Worm (Caenorhabditis elegans) whole organism, L1 larva: ENCODE results near the gene R05H10.1.
A peak's percentile ranks its signal among the peaks of the same experiment; 100 is the strongest.

Experiments
- C04F5.9 ChIP-seq: sonication (generic microtip); optimal IDR thresholded peaks from 2 replicates; lab custom pipeline; 2016; ENCODE audit warnings: missing genetic modification characterization, missing compliant biosample characterization
- C16A3.4 ChIP-seq: fragments of 150-350 bp; optimal IDR thresholded peaks from 2 replicates; lab custom pipeline; 2014; ENCODE audit warnings: missing biosample characterization, missing genetic modification characterization
- C34B4.2 ChIP-seq: sonication (generic microtip); optimal IDR thresholded peaks from 2 replicates; lab custom pipeline; 2017; ENCODE audit warnings: mild to moderate bottlenecking, missing genetic modification characterization, missing compliant biosample characterization
- F16B12.6 ChIP-seq: fragments of 150-350 bp; optimal IDR thresholded peaks from 2 replicates; lab custom pipeline; 2014; ENCODE audit warnings: missing biosample characterization, missing genetic modification characterization
- aha-1 ChIP-seq: fragments of 150-350 bp; optimal IDR thresholded peaks from 2 replicates; lab custom pipeline; 2014; ENCODE audit warnings: missing biosample characterization, missing genetic modification characterization
- alr-1 ChIP-seq: fragments of 200-800 bp; sonication (Bioruptor generic); optimal IDR thresholded peaks from 2 replicates; lab custom pipeline; 2018; ENCODE audit warnings: borderline replicate concordance, mild to moderate bottlenecking, missing genetic modification characterization, missing compliant biosample characterization
- ama-1 ChIP-seq: fragments of 150-350 bp; optimal IDR thresholded peaks from 2 replicates; lab custom pipeline; 2014
- ceh-63 ChIP-seq: fragments of 200-800 bp; sonication (Bioruptor generic); optimal IDR thresholded peaks from 2 replicates; lab custom pipeline; 2018; ENCODE audit warnings: mild to moderate bottlenecking, missing genetic modification characterization, missing compliant biosample characterization
- ces-1 ChIP-seq: fragments of 150-350 bp; optimal IDR thresholded peaks from 2 replicates; lab custom pipeline; 2014; ENCODE audit warnings: missing biosample characterization, missing genetic modification reagents, missing genetic modification characterization
- dpl-1 ChIP-seq, 3 experiments: fragments of 150-350 bp in 2 of 3; sonication (generic microtip) in 1 of 3; optimal IDR thresholded peaks; 2 replicates each; lab custom pipeline; 2014 to 2017; ENCODE audit warnings: missing biosample characterization in 3 of 3, missing genetic modification characterization in 3 of 3, missing genetic modification reagents in 3 of 3
- dsc-1 ChIP-seq: sonication (generic microtip); optimal IDR thresholded peaks from 2 replicates; lab custom pipeline; 2016; ENCODE audit warnings: mild to moderate bottlenecking, missing genetic modification characterization, missing compliant biosample characterization
- efl-1 ChIP-seq, 4 experiments: fragments of 150-350 bp; optimal IDR thresholded peaks in 3 of 4; peaks in 1 of 4; 1 replicate in 1 of 4; 2 replicates in 3 of 4; lab custom pipeline; 2014; ENCODE audit warnings: missing biosample characterization in 2 of 4, missing genetic modification characterization in 2 of 4, missing genetic modification reagents in 2 of 4
- efl-3 ChIP-seq: fragments of 200-800 bp; sonication (Bioruptor generic); optimal IDR thresholded peaks from 2 replicates; lab custom pipeline; 2018; ENCODE audit warnings: mild to moderate bottlenecking, missing genetic modification characterization, missing compliant biosample characterization
- elt-2 ChIP-seq: sonication (generic microtip); optimal IDR thresholded peaks from 2 replicates; lab custom pipeline; 2016; ENCODE audit warnings: missing genetic modification characterization, mild to moderate bottlenecking, inconsistent platforms, missing compliant biosample characterization, missing genetic modification reagents
- elt-3 ChIP-seq, 6 experiments: fragments of 150-350 bp in 1 of 6; sonication (generic microtip); optimal IDR thresholded peaks; 2 replicates each; lab custom pipeline; 2017 to 2018; ENCODE audit warnings: missing biosample characterization in 6 of 6, missing genetic modification characterization in 6 of 6, inconsistent platforms in 1 of 6
- fkh-10 ChIP-seq: sonication (generic microtip); optimal IDR thresholded peaks from 2 replicates; lab custom pipeline; 2017; ENCODE audit warnings: missing biosample characterization, missing genetic modification reagents, missing genetic modification characterization
- fkh-8 ChIP-seq: sonication (generic microtip); optimal IDR thresholded peaks from 2 replicates; lab custom pipeline; 2016; ENCODE audit warnings: mild to moderate bottlenecking, missing genetic modification characterization, missing compliant biosample characterization
- fos-1 ChIP-seq: fragments of 150-350 bp; optimal IDR thresholded peaks from 2 replicates; lab custom pipeline; 2014; ENCODE audit warnings: missing biosample characterization, missing genetic modification characterization
- hpl-2 ChIP-seq: fragments of 150-350 bp; optimal IDR thresholded peaks from 2 replicates; lab custom pipeline; 2014; ENCODE audit warnings: missing biosample characterization, missing genetic modification reagents, missing genetic modification characterization
- irx-1 ChIP-seq: sonication (generic microtip); optimal IDR thresholded peaks from 2 replicates; lab custom pipeline; 2016; ENCODE audit warnings: missing genetic modification characterization, missing compliant biosample characterization
- isw-1 ChIP-seq: fragments of 200-800 bp; sonication (Bioruptor generic); IDR thresholded peaks from 2 replicates; pipeline ENCODE4 v1.3.6; 2022; ENCODE audit warnings: missing genetic modification characterization, missing compliant biosample characterization
- lin-13 ChIP-seq: fragments of 150-350 bp; optimal IDR thresholded peaks from 2 replicates; lab custom pipeline; 2014; ENCODE audit warnings: missing biosample characterization, missing genetic modification reagents, missing genetic modification characterization
- lin-14 ChIP-seq: fragments of 200-800 bp; sonication (Bioruptor generic); optimal IDR thresholded peaks from 2 replicates; lab custom pipeline; 2018; ENCODE audit warnings: mild to moderate bottlenecking, missing genetic modification characterization, moderate library complexity, missing compliant biosample characterization
- lin-15B ChIP-seq: fragments of 150-350 bp; sonication (generic microtip); optimal IDR thresholded peaks from 3 replicates; lab custom pipeline; 2014; ENCODE audit warnings: missing biosample characterization, missing genetic modification characterization
- lin-35 ChIP-seq, 2 experiments: fragments of 150-350 bp; optimal IDR thresholded peaks; 2 replicates each; lab custom pipeline; 2014; ENCODE audit warnings: missing biosample characterization in 2 of 2, missing genetic modification characterization in 2 of 2, missing genetic modification reagents in 2 of 2
- lin-39 ChIP-seq: fragments of 150-350 bp; optimal IDR thresholded peaks from 2 replicates; lab custom pipeline; 2014; ENCODE audit warnings: missing biosample characterization, missing genetic modification reagents, missing genetic modification characterization
- lir-3 ChIP-seq: sonication (generic microtip); optimal IDR thresholded peaks from 2 replicates; lab custom pipeline; 2016; ENCODE audit warnings: mild to moderate bottlenecking, missing genetic modification characterization, moderate library complexity, missing compliant biosample characterization; ENCODE audit not compliant: poor library complexity
- lsy-2 ChIP-seq, 2 experiments: fragments of 150-350 bp; optimal IDR thresholded peaks; 2 replicates each; lab custom pipeline; 2014; ENCODE audit warnings: missing biosample characterization in 2 of 2, missing genetic modification characterization in 2 of 2
- mef-2 ChIP-seq: fragments of 150-350 bp; optimal IDR thresholded peaks from 2 replicates; lab custom pipeline; 2014; ENCODE audit warnings: missing biosample characterization, missing genetic modification characterization
- nhr-12 ChIP-seq: sonication (generic microtip); optimal IDR thresholded peaks from 2 replicates; lab custom pipeline; 2017; ENCODE audit warnings: missing biosample characterization, missing genetic modification characterization
- nhr-19 ChIP-seq: fragments of 200-800 bp; sonication (Bioruptor generic); conservative IDR thresholded peaks from 2 replicates; pipeline ENCODE4 v1.3.6; 2022; ENCODE audit warnings: missing genetic modification characterization, missing compliant biosample characterization
- nhr-20 ChIP-seq: sonication (generic microtip); optimal IDR thresholded peaks from 2 replicates; lab custom pipeline; 2016; ENCODE audit warnings: mild to moderate bottlenecking, missing genetic modification characterization, missing compliant biosample characterization
- nhr-47 ChIP-seq: sonication (generic microtip); optimal IDR thresholded peaks from 2 replicates; lab custom pipeline; 2016; ENCODE audit warnings: mild to moderate bottlenecking, missing genetic modification characterization, moderate library complexity, missing compliant biosample characterization
- nhr-71 ChIP-seq: sonication (generic microtip); optimal IDR thresholded peaks from 2 replicates; lab custom pipeline; 2016; ENCODE audit warnings: mild to moderate bottlenecking, missing genetic modification characterization, moderate library complexity, missing compliant biosample characterization
- pqm-1 ChIP-seq: sonication (generic microtip); optimal IDR thresholded peaks from 3 replicates; lab custom pipeline; 2017; ENCODE audit warnings: missing biosample characterization, missing genetic modification characterization
- skn-1 ChIP-seq: fragments of 150-350 bp; optimal IDR thresholded peaks from 2 replicates; lab custom pipeline; 2014; ENCODE audit warnings: missing biosample characterization, missing genetic modification characterization
- snpc-4 ChIP-seq: fragments of 150-350 bp; optimal IDR thresholded peaks from 2 replicates; lab custom pipeline; 2014; ENCODE audit warnings: missing biosample characterization, missing genetic modification characterization
- snu-23 ChIP-seq: sonication (generic microtip); optimal IDR thresholded peaks from 2 replicates; lab custom pipeline; 2016; ENCODE audit warnings: missing genetic modification characterization, missing compliant biosample characterization
- sup-37 ChIP-seq: fragments of 200-800 bp; sonication (Bioruptor generic); optimal IDR thresholded peaks from 2 replicates; lab custom pipeline; 2018; ENCODE audit warnings: mild to moderate bottlenecking, missing genetic modification characterization, missing compliant biosample characterization
- swsn-7 ChIP-seq: sonication (generic microtip); optimal IDR thresholded peaks from 2 replicates; lab custom pipeline; 2016; ENCODE audit warnings: missing genetic modification characterization, missing compliant biosample characterization
- tbx-2 ChIP-seq: sonication (generic microtip); optimal IDR thresholded peaks from 2 replicates; lab custom pipeline; 2016; ENCODE audit warnings: missing genetic modification characterization, missing compliant biosample characterization
- unc-130 ChIP-seq: fragments of 150-350 bp; optimal IDR thresholded peaks from 2 replicates; lab custom pipeline; 2017; ENCODE audit warnings: missing biosample characterization, missing genetic modification characterization, inconsistent platforms
- unc-62 ChIP-seq: fragments of 150-350 bp; optimal IDR thresholded peaks from 2 replicates; lab custom pipeline; 2014; ENCODE audit warnings: missing biosample characterization, missing genetic modification reagents, missing genetic modification characterization
- vab-15 ChIP-seq: sonication (generic microtip); optimal IDR thresholded peaks from 2 replicates; lab custom pipeline; 2017; ENCODE audit warnings: missing genotype, mild to moderate bottlenecking, missing genetic modification characterization, missing compliant biosample characterization
- ztf-4 ChIP-seq: fragments of 150-350 bp; optimal IDR thresholded peaks from 2 replicates; lab custom pipeline; 2014; ENCODE audit warnings: missing biosample characterization, missing genetic modification characterization

The R05H10.1 gene

DNA sequence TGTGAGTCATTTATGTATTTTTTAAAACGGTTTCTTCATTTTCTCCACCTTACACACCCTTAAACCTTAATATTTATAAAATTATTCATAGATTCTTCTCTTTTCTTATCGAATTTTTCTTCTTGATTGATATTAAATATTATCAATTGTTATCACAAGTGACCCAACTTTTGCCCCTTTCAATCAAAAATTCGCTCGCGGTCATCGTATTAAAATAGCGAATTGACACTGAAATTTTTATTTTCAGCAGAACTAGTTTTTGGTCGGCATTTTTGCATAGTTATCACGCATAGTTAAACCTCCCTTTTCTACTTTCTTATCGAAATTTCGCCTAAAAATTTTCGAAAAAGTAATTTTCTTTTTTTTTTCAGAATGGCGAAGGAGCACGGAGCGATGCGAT lies 39.0 kb upstream of the R05H10.1 start (continued):
- TF ChIP-seq aha-1 (tag; lab: Kevin White, UChicago), result no peak
- no peak for TF ChIP-seq lin-15B (tag; lab: Kevin White, UChicago)
- TF ChIP-seq lin-14 (GFP tag; lab: Kevin White, UChicago), result no peak
- TF ChIP-seq C04F5.9 (tag; lab: Kevin White, UChicago), result no peak
- peak in 1 of 2 experiments; percentile 3 for TF ChIP-seq lin-35 (GFP tag; optimal IDR thresholded peaks at IDR 0.05; lab: Kevin White, UChicago)
- TF ChIP-seq snpc-4 (tag; lab: Kevin White, UChicago), result no peak
- TF ChIP-seq pqm-1 (tag; lab: Kevin White, UChicago), result peak; percentile 26
- TF ChIP-seq alr-1 (tag; lab: Kevin White, UChicago), result no peak
- no peak for TF ChIP-seq efl-1 (optimal IDR thresholded peaks at IDR 0.05; lab: Kevin White, UChicago)
- TF ChIP-seq efl-1 (GFP tag; optimal IDR thresholded peaks at IDR 0.05 in 1 of 2; lab: Kevin White, UChicago), result peak in 1 of 2 experiments; percentile 93
- no peak for TF ChIP-seq ces-1 (GFP tag; lab: Kevin White, UChicago)
- TF ChIP-seq nhr-47, result no peak
- no peak for TF ChIP-seq hpl-2 (GFP tag; lab: Kevin White, UChicago)
- TF ChIP-seq unc-130 (tag; lab: Kevin White, UChicago), result no peak
- TF ChIP-seq vab-15 (tag; lab: Kevin White, UChicago), result no peak
- TF ChIP-seq fkh-8 (tag; lab: Kevin White, UChicago), result no peak
- no peak for TF ChIP-seq ceh-63 (GFP tag; lab: Kevin White, UChicago)
- no peak for TF ChIP-seq lin-13 (GFP tag; lab: Kevin White, UChicago)
- no peak for TF ChIP-seq nhr-71 (tag; lab: Kevin White, UChicago)
- TF ChIP-seq dpl-1 (GFP tag; optimal IDR thresholded peaks at IDR 0.05; lab: Kevin White, UChicago), result no peak
- TF ChIP-seq C16A3.4 (tag; lab: Kevin White, UChicago), result no peak
- no peak for TF ChIP-seq nhr-19 (GFP tag; lab: Robert Waterston, UW)
- TF ChIP-seq tbx-2 (tag; lab: Kevin White, UChicago), result no peak
- TF ChIP-seq elt-2 (tag; lab: Kevin White, UChicago), result peak; percentile 84
- no peak for TF ChIP-seq elt-3 (tag; optimal IDR thresholded peaks at IDR 0.05; lab: Kevin White, UChicago)
- TF ChIP-seq lsy-2 (tag; optimal IDR thresholded peaks at IDR 0.05; lab: Kevin White, UChicago), result no peak

DNA sequence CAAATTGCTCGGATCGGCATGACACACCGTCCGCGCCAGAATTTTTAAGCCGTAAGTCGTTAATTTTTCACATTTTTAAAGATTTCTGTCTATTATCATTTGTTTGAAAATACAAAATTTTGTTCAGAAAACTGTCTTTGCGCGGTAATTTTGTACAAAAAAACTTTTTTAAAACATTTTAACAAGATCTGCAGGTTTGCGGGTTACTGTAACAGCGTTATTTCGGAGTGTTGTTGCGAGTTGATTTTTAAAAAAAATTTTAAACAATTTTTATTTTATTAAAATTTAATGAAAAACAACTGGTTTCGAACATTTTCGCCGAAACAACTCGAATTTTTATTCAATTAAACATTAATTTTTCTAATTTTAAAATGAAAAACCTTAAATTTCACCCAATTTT lies 38.5 kb upstream of the R05H10.1 start:
- TF ChIP-seq lsy-2 (tag; optimal IDR thresholded peaks at IDR 0.05; lab: Kevin White, UChicago), result peak in 1 of 2 experiments; percentile 23
- TF ChIP-seq lin-39 (tag; lab: Kevin White, UChicago), result no peak
- TF ChIP-seq nhr-12 (tag; lab: Kevin White, UChicago), result no peak
- no peak for TF ChIP-seq sup-37 (GFP tag; lab: Kevin White, UChicago)

DNA sequence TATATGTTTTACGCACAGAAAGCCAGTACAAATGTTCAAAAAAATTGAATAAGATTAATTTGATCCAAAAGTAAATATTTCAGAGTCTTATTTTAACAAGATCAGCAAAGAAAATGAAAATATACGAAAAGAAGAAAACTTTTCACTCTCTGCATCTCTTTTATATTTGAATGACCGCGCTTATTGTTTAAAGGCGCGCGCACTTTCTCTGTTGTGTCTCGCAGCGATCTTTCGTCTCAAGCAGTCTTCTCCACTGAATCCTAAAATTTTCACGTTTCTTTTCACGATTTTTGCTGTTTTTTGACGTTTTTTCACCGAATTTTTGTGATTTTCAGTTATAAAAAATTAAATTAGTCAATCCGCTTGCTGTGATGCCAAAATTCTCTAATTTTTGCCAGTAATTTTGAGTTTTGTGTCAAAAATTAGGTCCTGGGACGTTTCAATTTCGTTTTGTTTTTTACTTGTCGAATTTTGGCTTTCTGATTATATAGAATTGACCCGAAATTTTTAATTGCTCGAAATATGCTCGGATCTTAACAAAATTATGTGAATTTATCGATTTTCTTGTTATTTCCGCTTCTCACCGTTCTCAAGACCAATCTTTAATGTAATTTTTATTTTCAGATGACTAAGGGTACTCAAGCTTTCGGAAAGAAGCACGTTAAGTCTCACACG lies 36.6 kb upstream of the R05H10.1 start, which contains the start of gene W01D2.1:
W01D2.1 (plus strand) TSS at position 625 of the 675 bp plus-strand sequence.
- TF ChIP-seq fos-1 (tag; lab: Kevin White, UChicago) (peak; percentile 62), nhr-20 (tag; lab: Kevin White, UChicago) (peak; percentile 77), snu-23 (peak; percentile 76), mef-2 (no peak), fkh-10 (GFP tag; lab: Kevin White, UChicago) (peak; percentile 28), isw-1 (GFP tag; lab: Robert Waterston, UW) (peak; percentile 64), ama-1 (peak; percentile 24), hpl-2 (GFP tag; lab: Kevin White, UChicago) (no peak), C34B4.2 (tag; lab: Kevin White, UChicago) (no peak), pqm-1 (tag; lab: Kevin White, UChicago) (no peak), skn-1 (tag; lab: Kevin White, UChicago) (peak; percentile 84), unc-62 (GFP tag; lab: Kevin White, UChicago) (no peak), swsn-7 (peak; percentile 61), lin-39 (tag; lab: Kevin White, UChicago) (peak; percentile 32), dsc-1 (peak; percentile 41), unc-130 (tag; lab: Kevin White, UChicago) (peak; percentile 67), tbx-2 (tag; lab: Kevin White, UChicago) (peak; percentile 58), lir-3 (no peak), snpc-4 (tag; lab: Kevin White, UChicago) (peak; percentile 75), ztf-4 (tag; lab: Kevin White, UChicago) (no peak), ceh-63 (GFP tag; lab: Kevin White, UChicago) (no peak), elt-2 (tag; lab: Kevin White, UChicago) (no peak), alr-1 (tag; lab: Kevin White, UChicago) (no peak), lin-14 (GFP tag; lab: Kevin White, UChicago) (peak; percentile 63), irx-1 (peak; percentile 26), lin-35 (GFP tag; optimal IDR thresholded peaks at IDR 0.05; lab: Kevin White, UChicago) (peak; percentile 93 to 96), nhr-47 (peak; percentile 73), lin-13 (GFP tag; lab: Kevin White, UChicago) (peak; percentile 62), dpl-1 (GFP tag; optimal IDR thresholded peaks at IDR 0.05; lab: Kevin White, UChicago) (peak; percentile 92 to 94 (median 92)), efl-3 (GFP tag; lab: Kevin White, UChicago) (no peak), F16B12.6 (tag; lab: Kevin White, UChicago) (peak; percentile 49)
